Fruit fly (Drosophila melanogaster) whole organism, embryonic: ENCODE results near the gene CG4452.
A peak's percentile ranks its signal among the peaks of the same experiment; 100 is the strongest.

ENCODE experiments used
- Ada2b ChIP-seq: fragments of 200-800 bp; sonication (Bioruptor generic); IDR thresholded peaks from 2 replicates; pipeline ENCODE4 v1.3.6; 2022; ENCODE audit warnings: missing biosample characterization, missing genetic modification characterization
- Atf-2 ChIP-seq: fragments of 200-800 bp; sonication (Bioruptor generic); optimal IDR thresholded peaks from 2 replicates; lab custom pipeline; 2016; ENCODE audit warnings: missing biosample characterization, missing genetic modification characterization
- Bteb2 ChIP-seq: fragments of 200-800 bp; sonication (Bioruptor generic); optimal IDR thresholded peaks from 2 replicates; lab custom pipeline; 2016; ENCODE audit warnings: missing biosample characterization, missing genetic modification characterization
- C15 ChIP-seq: fragments of 200-800 bp; sonication (Bioruptor generic); IDR thresholded peaks from 3 replicates; pipeline ENCODE4 v1.3.6; 2022; ENCODE audit warnings: missing biosample characterization, missing genetic modification characterization
- CG10543 ChIP-seq: fragments of 200-800 bp; sonication (Bioruptor generic); optimal IDR thresholded peaks from 3 replicates; lab custom pipeline; 2017; ENCODE audit warnings: missing biosample characterization, mild to moderate bottlenecking, missing genetic modification characterization, moderate library complexity
- CG1233 ChIP-seq: fragments of 200-800 bp; sonication (Bioruptor generic); optimal IDR thresholded peaks from 4 replicates; lab custom pipeline; 2018; ENCODE audit warnings: missing biosample characterization, mild to moderate bottlenecking, missing genetic modification characterization
- CG14014 ChIP-seq: fragments of 200-800 bp; sonication (Bioruptor generic); IDR thresholded peaks from 2 replicates; pipeline ENCODE4 v1.3.6; 2022; ENCODE audit warnings: missing biosample characterization, missing genetic modification characterization
- CG14667 ChIP-seq: fragments of 200-800 bp; sonication (Bioruptor generic); IDR thresholded peaks from 2 replicates; pipeline ENCODE4 v1.3.6; 2022; ENCODE audit warnings: missing biosample characterization, missing genetic modification characterization
- CG1647 ChIP-seq: fragments of 200-800 bp; sonication (Bioruptor generic); optimal IDR thresholded peaks from 3 replicates; lab custom pipeline; 2016; ENCODE audit warnings: missing biosample characterization, missing genetic modification characterization
- CG18476 ChIP-seq: fragments of 200-800 bp; sonication (Bioruptor generic); optimal IDR thresholded peaks from 2 replicates; lab custom pipeline; 2016; ENCODE audit warnings: missing biosample characterization, mild to moderate bottlenecking, missing genetic modification characterization
- CG18619 ChIP-seq: fragments of 200-800 bp; sonication (Bioruptor generic); optimal IDR thresholded peaks from 3 replicates; lab custom pipeline; 2017; ENCODE audit warnings: missing biosample characterization, mild to moderate bottlenecking, missing genetic modification characterization
- CG2889 ChIP-seq: fragments of 200-800 bp; sonication (Bioruptor generic); IDR thresholded peaks from 3 replicates; pipeline ENCODE4 v1.3.6; 2022; ENCODE audit warnings: missing biosample characterization, missing genetic modification characterization
- CG34376 ChIP-seq: fragments of 200-800 bp; sonication (Bioruptor generic); optimal IDR thresholded peaks from 2 replicates; lab custom pipeline; 2018; ENCODE audit warnings: missing biosample characterization, mild to moderate bottlenecking, missing genetic modification characterization
- CG7372 ChIP-seq: fragments of 200-800 bp; sonication (Bioruptor generic); IDR thresholded peaks from 2 replicates; pipeline ENCODE4 v1.3.6; 2022; ENCODE audit warnings: missing biosample characterization, missing genetic modification characterization
- CG7928 ChIP-seq: fragments of 200-800 bp; sonication (Bioruptor generic); optimal IDR thresholded peaks from 2 replicates; lab custom pipeline; 2017; ENCODE audit warnings: missing biosample characterization, mild to moderate bottlenecking, missing genetic modification characterization
- CG7987 ChIP-seq: fragments of 200-800 bp; sonication (Bioruptor generic); optimal IDR thresholded peaks from 2 replicates; lab custom pipeline; 2018; ENCODE audit warnings: missing biosample characterization, mild to moderate bottlenecking, missing genetic modification characterization, moderate library complexity
- CG8290 ChIP-seq, 3 experiments: fragments of 200-800 bp; sonication (Bioruptor generic); optimal IDR thresholded peaks; 2 replicates each; lab custom pipeline; 2016 to 2019; ENCODE audit warnings: missing biosample characterization in 3 of 3, missing genetic modification characterization in 3 of 3, mild to moderate bottlenecking in 2 of 3, moderate library complexity in 1 of 3
- CG9932 ChIP-seq: fragments of 200-800 bp; sonication (Bioruptor generic); IDR thresholded peaks from 2 replicates; pipeline ENCODE4 v1.3.6; 2022; ENCODE audit warnings: missing biosample characterization, missing genetic modification characterization
- Dad ChIP-seq: fragments of 200-800 bp; sonication (Bioruptor generic); optimal IDR thresholded peaks from 3 replicates; lab custom pipeline; 2016; ENCODE audit warnings: missing biosample characterization, missing genetic modification characterization
- Lim3 ChIP-seq: fragments of 200-800 bp; sonication (Bioruptor generic); IDR thresholded peaks from 2 replicates; pipeline ENCODE4 v1.3.6; 2022; ENCODE audit warnings: missing biosample characterization, missing genetic modification characterization
- MESR4 ChIP-seq: fragments of 200-800 bp; sonication (Bioruptor generic); optimal IDR thresholded peaks from 2 replicates; lab custom pipeline; 2018; ENCODE audit warnings: missing biosample characterization, mild to moderate bottlenecking, missing genetic modification characterization, moderate library complexity
- Med ChIP-seq: fragments of 200-800 bp; sonication (Bioruptor generic); peaks from one replicate; lab custom pipeline; 2016; ENCODE audit warnings: missing biosample characterization, missing genetic modification characterization, mild to moderate bottlenecking, inconsistent platforms, moderate library complexity
- Mrtf ChIP-seq: fragments of 200-800 bp; sonication (Bioruptor generic); IDR thresholded peaks from 3 replicates; pipeline ENCODE4 v1.3.6; 2022; ENCODE audit warnings: missing biosample characterization, missing genetic modification characterization
- NC2β ChIP-seq: fragments of 200-800 bp; sonication (Bioruptor generic); optimal IDR thresholded peaks from 2 replicates; lab custom pipeline; 2016; ENCODE audit warnings: missing biosample characterization, missing genetic modification characterization
- Optix ChIP-seq: fragments of 200-800 bp; sonication (Bioruptor generic); IDR thresholded peaks from 3 replicates; pipeline ENCODE4 v1.3.6; 2022; ENCODE audit warnings: missing biosample characterization, missing genetic modification characterization
- Stat92E ChIP-seq, 3 experiments: fragments of >200 bp in 2 of 3; fragments of 200-800 bp in 1 of 3; sonication (Bioruptor generic) in 1 of 3; optimal IDR thresholded peaks; 2 replicates each; lab custom pipeline; 2017 to 2019; ENCODE audit warnings: missing biosample characterization in 3 of 3, missing genetic modification characterization in 3 of 3, mild to moderate bottlenecking in 1 of 3, moderate library complexity in 1 of 3
- bowl ChIP-seq: fragments of 200-800 bp; sonication (Bioruptor generic); IDR thresholded peaks from 2 replicates; pipeline ENCODE4 v1.3.6; 2022; ENCODE audit warnings: missing biosample characterization, missing genetic modification characterization
- cg ChIP-seq: fragments of 200-800 bp; sonication (Bioruptor generic); optimal IDR thresholded peaks from 3 replicates; lab custom pipeline; 2019; ENCODE audit warnings: missing biosample characterization, mild to moderate bottlenecking, missing genetic modification characterization, moderate library complexity
- dysf ChIP-seq: fragments of 200-800 bp; sonication (Bioruptor generic); IDR thresholded peaks from 3 replicates; pipeline ENCODE4 v1.3.6; 2022; ENCODE audit warnings: missing biosample characterization, missing genetic modification characterization
- esg ChIP-seq: fragments of 200-800 bp; sonication (Bioruptor generic); conservative IDR thresholded peaks from 2 replicates; pipeline ENCODE4 v1.3.6; 2022; ENCODE audit warnings: missing biosample characterization, missing genetic modification characterization
- fd102C ChIP-seq: fragments of 200-800 bp; sonication (Bioruptor generic); optimal IDR thresholded peaks from 2 replicates; lab custom pipeline; 2018; ENCODE audit warnings: missing biosample characterization, mild to moderate bottlenecking, missing genetic modification characterization, moderate library complexity
- fd96Cb ChIP-seq: fragments of 200-800 bp; sonication (Bioruptor generic); optimal IDR thresholded peaks from 2 replicates; lab custom pipeline; 2018; ENCODE audit warnings: missing biosample characterization, mild to moderate bottlenecking, missing genetic modification characterization, moderate library complexity
- gce ChIP-seq: fragments of 200-800 bp; sonication (Bioruptor generic); IDR thresholded peaks from 3 replicates; pipeline ENCODE4 v1.3.6; 2022; ENCODE audit warnings: missing biosample characterization, missing genetic modification characterization
- ken ChIP-seq: fragments of 200-800 bp; sonication (Bioruptor generic); IDR thresholded peaks from 3 replicates; pipeline ENCODE4 v1.3.6; 2022; ENCODE audit warnings: missing biosample characterization, missing genetic modification characterization
- lilli ChIP-seq: fragments of 200-800 bp; sonication (Bioruptor generic); optimal IDR thresholded peaks from 3 replicates; lab custom pipeline; 2016; ENCODE audit warnings: missing biosample characterization, missing genetic modification characterization
- mld ChIP-seq: fragments of 200-800 bp; sonication (Bioruptor generic); IDR thresholded peaks from 3 replicates; pipeline ENCODE4 v1.3.6; 2022; ENCODE audit warnings: missing biosample characterization, missing genetic modification characterization; ENCODE audit not compliant: partially characterized antibody
- nerfin-2 ChIP-seq: fragments of 200-800 bp; sonication (Bioruptor generic); IDR thresholded peaks from 2 replicates; pipeline ENCODE4 v1.3.6; 2022; ENCODE audit warnings: missing biosample characterization, missing genetic modification characterization; ENCODE audit not compliant: partially characterized antibody
- nom ChIP-seq: fragments of 200-800 bp; sonication (Bioruptor generic); optimal IDR thresholded peaks from 2 replicates; lab custom pipeline; 2017; ENCODE audit warnings: missing biosample characterization, missing genetic modification characterization, mild to moderate bottlenecking, moderate library complexity, missing genetic modification reagents
- sens ChIP-seq: fragments of 200-800 bp; sonication (Bioruptor generic); peaks from one replicate; lab custom pipeline; 2016; ENCODE audit warnings: missing biosample characterization, missing genetic modification characterization
- sens-2 ChIP-seq: fragments of 200-800 bp; sonication (Bioruptor generic); IDR thresholded peaks from 2 replicates; pipeline ENCODE4 v1.3.6; 2022; ENCODE audit warnings: missing biosample characterization, missing genetic modification characterization
- vfl ChIP-seq: fragments of 200-800 bp; sonication (Bioruptor generic); optimal IDR thresholded peaks from 2 replicates; lab custom pipeline; 2016; ENCODE audit warnings: missing biosample characterization, missing genetic modification characterization
- wek ChIP-seq: fragments of 200-800 bp; sonication (Bioruptor generic); optimal IDR thresholded peaks from 3 replicates; lab custom pipeline; 2018; ENCODE audit warnings: missing biosample characterization, mild to moderate bottlenecking, missing genetic modification characterization, moderate library complexity

The CG4452 gene

DNA sequence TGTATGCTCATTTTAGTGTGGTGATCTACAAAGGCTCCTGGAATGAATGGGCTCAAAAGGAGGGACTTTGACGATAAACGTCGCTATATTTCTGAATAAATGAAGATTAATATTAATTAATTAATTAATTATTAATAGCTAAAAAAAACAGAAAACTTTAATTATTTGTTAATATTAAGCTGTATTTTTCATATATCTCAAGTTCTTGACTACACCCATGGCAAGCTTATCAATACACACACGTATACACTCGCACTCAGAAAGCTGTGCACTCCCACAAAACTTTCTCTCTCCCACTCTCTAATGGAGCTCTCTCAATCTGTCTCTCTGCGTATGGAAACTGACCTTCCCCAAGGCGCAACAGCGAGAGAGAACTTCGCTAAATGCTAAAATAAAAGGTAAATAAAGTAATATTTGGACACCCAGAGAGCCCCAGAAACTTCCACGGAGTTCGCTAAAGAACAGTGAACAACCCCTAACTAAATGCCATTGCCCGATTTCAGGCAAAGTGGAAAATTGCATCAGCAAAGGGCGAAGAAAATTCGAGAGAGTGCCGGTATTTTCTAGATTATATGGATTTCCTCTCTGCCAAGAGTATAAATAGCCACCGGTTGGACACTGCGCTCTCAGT, 6.3 kb downstream of the CG4452 start (continued):
- TF ChIP-seq C15 (GFP tag; lab: Robert Waterston, UW) = no peak
- peak; percentile 81 for TF ChIP-seq Ada2b (GFP tag; lab: Robert Waterston, UW)
- TF ChIP-seq bowl (GFP tag; lab: Robert Waterston, UW) = peak; percentile 45; the same call in 1 of the 2 replicates
- TF ChIP-seq Dad (GFP tag; lab: Kevin White, UChicago) = no peak
- no peak for TF ChIP-seq mld (GFP tag; lab: Robert Waterston, UW)
- TF ChIP-seq vfl (GFP tag; lab: Kevin White, UChicago) = no peak
- TF ChIP-seq sens (GFP tag; lab: Kevin White, UChicago) = peak; percentile 89
- peak; percentile 61 for TF ChIP-seq fd96Cb (tag; lab: Kevin White, UChicago)
- TF ChIP-seq fd102C (GFP tag; lab: Kevin White, UChicago) = no peak
- TF ChIP-seq wek (GFP tag; lab: Kevin White, UChicago) = no peak
- TF ChIP-seq Optix = peak; percentile 56; the same call in 1 of the 3 replicates
- TF ChIP-seq dysf (GFP tag; lab: Robert Waterston, UW) = peak; percentile 75
- TF ChIP-seq Bteb2 = no peak
- TF ChIP-seq CG18619 (GFP tag; lab: Kevin White, UChicago) = peak; percentile 48
- TF ChIP-seq Stat92E (GFP tag; optimal IDR thresholded peaks at IDR 0.05; lab: Kevin White, UChicago) = peak in 1 of 3 experiments; percentile 36
- peak; percentile 6 for TF ChIP-seq CG7987

DNA sequence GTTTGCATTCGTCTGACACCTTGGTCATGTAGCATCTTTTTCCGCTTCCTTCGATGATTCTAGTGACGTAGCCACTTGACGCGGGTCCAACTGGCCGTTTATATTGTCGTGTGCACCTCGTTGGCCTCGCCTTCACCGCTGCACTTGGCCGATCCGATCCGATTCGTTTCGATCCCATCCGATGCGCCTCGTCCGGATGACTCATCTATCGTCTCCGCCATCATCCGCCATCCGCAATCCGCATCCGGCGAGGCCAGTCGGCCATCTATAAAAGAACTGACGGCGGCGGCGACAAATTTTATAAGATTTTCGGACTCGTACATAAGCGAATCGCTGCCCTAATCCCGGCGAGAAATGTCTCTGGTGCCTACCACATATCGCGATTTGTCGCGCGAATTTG, 8.0 kb downstream of the CG4452 start, which contains the start of gene CG4461:
Gene CG4461 (plus strand): TSS at position 301 of the 400 bp plus-strand sequence.
- peak; percentile 13 for TF ChIP-seq nom
- TF ChIP-seq esg (GFP tag; lab: Robert Waterston, UW) = no peak

DNA sequence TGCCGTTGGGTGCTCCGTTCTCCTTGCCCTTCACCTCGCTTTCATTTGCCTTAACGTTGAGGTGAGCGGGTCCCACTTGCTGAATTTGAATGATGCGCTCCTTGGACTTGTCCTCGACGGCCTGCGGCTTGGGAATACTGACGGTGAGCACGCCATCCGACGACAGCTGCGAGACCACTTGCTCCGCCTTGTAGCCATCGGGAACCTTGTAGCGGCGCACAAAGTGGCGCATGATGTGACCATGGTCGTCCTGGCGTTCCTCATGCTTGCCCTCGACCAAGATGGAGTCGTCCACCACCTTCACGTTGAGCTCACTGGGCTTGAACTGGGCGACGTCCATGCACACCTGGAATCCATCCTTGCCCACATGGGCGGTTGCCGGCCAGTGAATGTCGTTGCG, 9.4 kb downstream of the CG4452 start:
- TF ChIP-seq ken (GFP tag; lab: Robert Waterston, UW) = 0 out of 3 replicates have a peak, but pooled peaks have one; percentile 14
- no peak for TF ChIP-seq CG9932 (GFP tag; lab: Robert Waterston, UW)
- 0 out of 3 replicates have a peak, but pooled peaks have one; percentile 39 for TF ChIP-seq Mrtf (GFP tag; lab: Robert Waterston, UW)
- peak; percentile 56 for TF ChIP-seq Med (GFP tag; lab: Kevin White, UChicago)

DNA sequence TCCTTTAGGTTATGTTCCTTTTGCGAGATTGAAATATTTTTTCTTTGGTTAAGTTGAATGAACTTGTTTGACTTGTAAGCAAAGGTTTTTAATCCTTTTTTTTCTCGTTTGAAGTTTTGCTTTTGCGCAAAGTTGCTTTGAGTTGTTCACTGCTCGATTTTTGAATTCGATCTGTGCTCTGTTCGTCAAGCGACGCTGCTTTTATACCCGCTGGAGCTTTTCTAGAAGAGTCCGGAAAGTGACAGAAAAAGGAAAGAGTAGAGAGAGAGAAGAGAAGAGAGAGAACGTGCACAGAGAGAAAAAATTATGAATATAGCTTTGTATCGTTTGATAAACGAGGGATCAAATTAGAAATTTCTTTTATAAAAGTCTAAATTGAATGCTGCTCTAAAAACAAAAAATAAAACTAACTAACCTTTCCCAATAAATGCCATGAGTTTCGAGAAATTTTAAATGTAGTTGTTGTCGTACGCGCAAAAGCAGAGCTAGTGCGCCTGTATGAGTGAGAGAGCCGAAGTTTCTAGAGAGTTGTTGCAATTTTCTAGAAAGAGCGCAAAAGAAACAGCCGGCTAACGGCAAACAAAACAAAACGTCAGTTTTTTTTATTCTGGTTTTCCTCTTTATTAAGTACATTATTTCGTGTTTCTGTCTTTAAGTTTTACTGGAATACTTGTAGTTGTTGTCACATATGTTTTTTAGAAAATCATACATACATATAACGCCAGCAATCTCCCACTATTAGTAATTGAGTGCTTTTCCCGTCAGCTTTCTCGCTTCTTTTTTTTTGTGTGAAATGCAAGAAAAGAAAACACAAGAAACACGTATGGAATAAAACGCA, 10.2 kb downstream of the CG4452 start, which contains the start of gene Hsp26:
Gene Hsp26 (minus strand): TSS at position 230 of the 838 bp plus-strand sequence.
- peak; percentile 67 for TF ChIP-seq Atf-2 (GFP tag; lab: Kevin White, UChicago)
- peak; percentile 78 for TF ChIP-seq NC2β (GFP tag; lab: Kevin White, UChicago)
- TF ChIP-seq CG7928 (GFP tag; lab: Kevin White, UChicago) = peak; percentile 16
- TF ChIP-seq CG10543 = peak; percentile 9
- no peak for TF ChIP-seq nerfin-2 (GFP tag; lab: Robert Waterston, UW)
- peak; percentile 89 for TF ChIP-seq cg (GFP tag; lab: Kevin White, UChicago)
- peak; percentile 72 for TF ChIP-seq CG8290 (GFP tag; optimal IDR thresholded peaks at IDR 0.05; lab: Kevin White, UChicago)
- peak in 1 of 2 experiments; percentile 24 for TF ChIP-seq CG8290 (tag; optimal IDR thresholded peaks at IDR 0.05; lab: Kevin White, UChicago)
- peak; percentile 63; the same call in 2 of the 3 replicates for TF ChIP-seq CG2889
- TF ChIP-seq lilli (GFP tag; lab: Kevin White, UChicago) = peak; percentile 89
- TF ChIP-seq vfl (GFP tag; lab: Kevin White, UChicago) = peak; percentile 70
- TF ChIP-seq CG14014 = peak; percentile 85
- TF ChIP-seq gce = peak; percentile 83; the same call in 2 of the 3 replicates
- TF ChIP-seq CG7372 (GFP tag; lab: Robert Waterston, UW) = 0 out of 2 replicates have a peak, but pooled peaks have one; percentile 35
- peak; percentile 87 for TF ChIP-seq dysf (GFP tag; lab: Robert Waterston, UW)
- peak; percentile 83 for TF ChIP-seq CG34376 (GFP tag; lab: Kevin White, UChicago)
- TF ChIP-seq CG18476 (GFP tag; lab: Kevin White, UChicago) = peak; percentile 74
- TF ChIP-seq sens-2 (GFP tag; lab: Robert Waterston, UW) = peak; percentile 73
- TF ChIP-seq Lim3 = no peak
- peak; percentile 78 for TF ChIP-seq CG1233
- TF ChIP-seq CG1647 (GFP tag; lab: Kevin White, UChicago) = peak; percentile 58
- peak; percentile 71 for TF ChIP-seq CG14667 (GFP tag; lab: Robert Waterston, UW)
- peak; percentile 3 for TF ChIP-seq MESR4
